Worm (Caenorhabditis elegans): ENCODE data around the gene lpr-4.

Gene lpr-4

ce11 chrX:11038221-11038620, 26.7 kb upstream of the lpr-4 start:
- no peak for TF ChIP-seq mab-5 (tag; optimal IDR thresholded peaks at IDR 0.05)
- TF ChIP-seq ces-1 (GFP tag; optimal IDR thresholded peaks at IDR 0.05) = peak; percentile 70

- TF ChIP-seq nhr-237 (tag; optimal IDR thresholded peaks at IDR 0.05) = no peak
- no peak for TF ChIP-seq ceh-39 (tag; optimal IDR thresholded peaks at IDR 0.05)
- no peak for TF ChIP-seq nhr-76 (tag; optimal IDR thresholded peaks at IDR 0.05)
- no peak for TF ChIP-seq bed-3 (GFP tag; optimal IDR thresholded peaks at IDR 0.05)
- TF ChIP-seq flh-1 (GFP tag; optimal IDR thresholded peaks at IDR 0.05) = no peak
- TF ChIP-seq lin-13 (tag; optimal IDR thresholded peaks at IDR 0.05) = no peak
- no peak for TF ChIP-seq sptf-1 (tag; optimal IDR thresholded peaks at IDR 0.05)
- no peak for TF ChIP-seq hlh-1 (tag; optimal IDR thresholded peaks at IDR 0.05)
- no peak for TF ChIP-seq blmp-1 (tag; optimal IDR thresholded peaks at IDR 0.05)
- no peak for TF ChIP-seq snpc-4 (tag; optimal IDR thresholded peaks at IDR 0.05)
- TF ChIP-seq mls-2 (tag; optimal IDR thresholded peaks at IDR 0.05) = no peak
- no peak for TF ChIP-seq drap-1 (GFP tag; optimal IDR thresholded peaks at IDR 0.05)
Measured at ce11 chrX:11042777-11043176, 22.1 kb upstream of the lpr-4 start, which contains the start of gene C09F12.3. Gene C09F12.3, minus strand, starts transcription at chrX:11042877.

- TF ChIP-seq sem-2 (GFP tag; optimal IDR thresholded peaks at IDR 0.05) (no peak), unc-62 (GFP tag; optimal IDR thresholded peaks at IDR 0.05) (no peak), cnd-1 (tag; optimal IDR thresholded peaks at IDR 0.05) (no peak), lin-32 (GFP tag; optimal IDR thresholded peaks at IDR 0.05) (no peak), ham-2 (GFP tag; optimal IDR thresholded peaks at IDR 0.05) (no peak), ceh-43 (GFP tag; optimal IDR thresholded peaks at IDR 0.05) (no peak), hlh-1 (tag; optimal IDR thresholded peaks at IDR 0.05) (no peak), unc-120 (tag; optimal IDR thresholded peaks at IDR 0.05; ENCODE audit: poor library complexity, severe bottlenecking) (no peak), ces-1 (GFP tag; optimal IDR thresholded peaks at IDR 0.05) (no peak), ceh-39 (tag; optimal IDR thresholded peaks at IDR 0.05) (no peak)
Measured at ce11 chrX:11047183-11047582, 17.7 kb upstream of the lpr-4 start, which contains the start of gene clc-1. Gene clc-1, plus strand, starts transcription at chrX:11047446.

ce11 chrX:11050335-11050734, 14.6 kb upstream of the lpr-4 start:
- TF ChIP-seq bed-3 (GFP tag; optimal IDR thresholded peaks at IDR 0.05) = no peak
- TF ChIP-seq unc-62 (GFP tag; optimal IDR thresholded peaks at IDR 0.05) = no peak
- TF ChIP-seq M03D4.4 (tag; optimal IDR thresholded peaks at IDR 0.05) = no peak
- no peak for TF ChIP-seq ces-1 (GFP tag; optimal IDR thresholded peaks at IDR 0.05)
- no peak for TF ChIP-seq nhr-12 (tag; optimal IDR thresholded peaks at IDR 0.05)
- no peak for TF ChIP-seq drap-1 (GFP tag; optimal IDR thresholded peaks at IDR 0.05)
- TF ChIP-seq sptf-1 (tag; optimal IDR thresholded peaks at IDR 0.05) = no peak
- TF ChIP-seq nhr-28 (tag; optimal IDR thresholded peaks at IDR 0.05) = no peak
- TF ChIP-seq hlh-1 (tag; optimal IDR thresholded peaks at IDR 0.05) = no peak
- TF ChIP-seq ham-2 (GFP tag; optimal IDR thresholded peaks at IDR 0.05) = no peak
- TF ChIP-seq flh-1 (GFP tag; optimal IDR thresholded peaks at IDR 0.05) = no peak
- TF ChIP-seq zip-8 (tag; optimal IDR thresholded peaks at IDR 0.05) = no peak
- TF ChIP-seq unc-120 (tag; optimal IDR thresholded peaks at IDR 0.05; ENCODE audit: poor library complexity, severe bottlenecking) = no peak
- no peak for TF ChIP-seq lin-32 (GFP tag; optimal IDR thresholded peaks at IDR 0.05)
- TF ChIP-seq lin-13 (tag; optimal IDR thresholded peaks at IDR 0.05) = no peak
- TF ChIP-seq unc-39 (tag; optimal IDR thresholded peaks at IDR 0.05) = no peak
- no peak for TF ChIP-seq ztf-11 (tag; optimal IDR thresholded peaks at IDR 0.05)
- TF ChIP-seq elt-1 (tag; optimal IDR thresholded peaks at IDR 0.05; ENCODE audit: borderline replicate concordance, insufficient read depth) = no peak

- TF ChIP-seq unc-120 (tag; optimal IDR thresholded peaks at IDR 0.05; ENCODE audit: poor library complexity, severe bottlenecking) = no peak
- TF ChIP-seq mls-2 (tag; optimal IDR thresholded peaks at IDR 0.05) = no peak
- no peak for TF ChIP-seq nhr-2 (tag; optimal IDR thresholded peaks at IDR 0.05)
- no peak for TF ChIP-seq ztf-11 (tag; optimal IDR thresholded peaks at IDR 0.05)
- TF ChIP-seq ceh-39 (tag; optimal IDR thresholded peaks at IDR 0.05) = no peak
- no peak for TF ChIP-seq lin-13 (tag; optimal IDR thresholded peaks at IDR 0.05)
- TF ChIP-seq flh-1 (GFP tag; optimal IDR thresholded peaks at IDR 0.05) = no peak
- no peak for TF ChIP-seq nhr-12 (tag; optimal IDR thresholded peaks at IDR 0.05)
- no peak for TF ChIP-seq elt-1 (tag; optimal IDR thresholded peaks at IDR 0.05; ENCODE audit: borderline replicate concordance, insufficient read depth)
- TF ChIP-seq ceh-83 (GFP tag; optimal IDR thresholded peaks at IDR 0.05) = no peak
- TF ChIP-seq drap-1 (GFP tag; optimal IDR thresholded peaks at IDR 0.05) = no peak
- TF ChIP-seq ceh-43 (GFP tag; optimal IDR thresholded peaks at IDR 0.05) = no peak
- no peak for TF ChIP-seq snpc-4 (tag; optimal IDR thresholded peaks at IDR 0.05)
- no peak for TF ChIP-seq ham-2 (GFP tag; optimal IDR thresholded peaks at IDR 0.05)
- TF ChIP-seq cnd-1 (tag; optimal IDR thresholded peaks at IDR 0.05) = no peak
- no peak for TF ChIP-seq zip-8 (tag; optimal IDR thresholded peaks at IDR 0.05)
- no peak for TF ChIP-seq pha-4 (tag; optimal IDR thresholded peaks at IDR 0.05)
- TF ChIP-seq hlh-1 (tag; optimal IDR thresholded peaks at IDR 0.05) = no peak
- TF ChIP-seq blmp-1 (tag; optimal IDR thresholded peaks at IDR 0.05) = no peak
Measured at ce11 chrX:11053615-11054014, 11.3 kb upstream of the lpr-4 start, which contains the start of gene C09F12.2. Gene C09F12.2, plus strand, starts transcription at chrX:11053915.

Measured in whole organism, mixed stage, embryonic.